Fruit fly (Drosophila melanogaster): Measurements from ENCODE around the gene CG31546.

Gene CG31546

dm6 chr3R:5601044-5601523, 34.3 kb downstream of the CG31546 start, which contains the start of the genes kra and SecS (continued):
- TF ChIP-seq CG32772 (GFP tag; IDR thresholded peaks at IDR 0.05) (no peak), Rx (GFP tag; IDR thresholded peaks at IDR 0.05) (no peak), Xbp1 (GFP tag; optimal IDR thresholded peaks at IDR 0.05) (peak; percentile 79), nerfin-2 (GFP tag; IDR thresholded peaks at IDR 0.05; ENCODE audit: partially characterized antibody) (no peak), CG18262 (tag; optimal IDR thresholded peaks at IDR 0.05) (peak; percentile 27), Meics (GFP tag; optimal IDR thresholded peaks at IDR 0.05) (peak; percentile 53), CG2712 (tag; optimal IDR thresholded peaks at IDR 0.05) (peak; percentile 69), CG9437 (GFP tag; optimal IDR thresholded peaks at IDR 0.05) (peak; percentile 4), hb (GFP tag; IDR thresholded peaks at IDR 0.05; ENCODE audit: partially characterized antibody) (no peak), CG31388 (GFP tag; optimal IDR thresholded peaks at IDR 0.05) (no peak), CG2120 (GFP tag; optimal IDR thresholded peaks at IDR 0.05) (peak; percentile 76), Hr78 (GFP tag; optimal IDR thresholded peaks at IDR 0.05) (no peak), Bgb (GFP tag; IDR thresholded peaks at IDR 0.05; ENCODE audit: partially characterized antibody) (no peak), CG17186 (GFP tag; optimal IDR thresholded peaks at IDR 0.05) (peak; percentile 86), Tbp (GFP tag; optimal IDR thresholded peaks at IDR 0.05) (no peak), CG14710 (tag; optimal IDR thresholded peaks at IDR 0.05) (peak; percentile 86), sr (GFP tag; IDR thresholded peaks at IDR 0.05) (no peak), CG18476 (GFP tag; optimal IDR thresholded peaks at IDR 0.05) (peak; percentile 52), CG4730 (GFP tag; IDR thresholded peaks at IDR 0.05) (no peak), CG15514 (GFP tag; optimal IDR thresholded peaks at IDR 0.05) (peak; percentile 83), eve (GFP tag; optimal IDR thresholded peaks at IDR 0.05) (no peak), CG1603 (tag; optimal IDR thresholded peaks at IDR 0.05) (peak; percentile 86), tup (GFP tag; optimal IDR thresholded peaks at IDR 0.05) (peak; percentile 56), TFAM (GFP tag; optimal IDR thresholded peaks at IDR 0.05) (no peak), Usf (GFP tag; optimal IDR thresholded peaks at IDR 0.05) (no peak), CG11560 (tag; IDR thresholded peaks at IDR 0.05) (no peak), CG12744 (GFP tag; optimal IDR thresholded peaks at IDR 0.05) (peak; percentile 21), HmgD (GFP tag; optimal IDR thresholded peaks at IDR 0.05) (no peak), slbo (GFP tag; IDR thresholded peaks at IDR 0.05) (no peak), Hsf (GFP tag; optimal IDR thresholded peaks at IDR 0.05) (peak; percentile 52), CG9727 (GFP tag; optimal IDR thresholded peaks at IDR 0.05) (peak; percentile 48), CG2889 (GFP tag; IDR thresholded peaks at IDR 0.05) (no peak), lov (optimal IDR thresholded peaks at IDR 0.05) (no peak), lov (GFP tag; IDR thresholded peaks at IDR 0.05) (no peak), abd-A (tag; optimal IDR thresholded peaks at IDR 0.05) (no peak), CG10462 (GFP tag; optimal IDR thresholded peaks at IDR 0.05) (peak; percentile 26), CG17385 (GFP tag; optimal IDR thresholded peaks at IDR 0.05) (peak; percentile 48), lmd (GFP tag; IDR thresholded peaks at IDR 0.05) (no peak), CG13296 (GFP tag; optimal IDR thresholded peaks at IDR 0.05) (peak; percentile 50), otp (GFP tag; IDR thresholded peaks at IDR 0.05) (no peak), nerfin-1 (tag; optimal IDR thresholded peaks at IDR 0.05) (peak; percentile 47), CG5953 (GFP tag; IDR thresholded peaks at IDR 0.05) (no peak), sob (GFP tag; IDR thresholded peaks at IDR 0.05) (no peak), CG13424 (tag; optimal IDR thresholded peaks at IDR 0.05) (peak; percentile 77), seq (GFP tag; IDR thresholded peaks at IDR 0.05) (no peak), CG15073 (GFP tag; optimal IDR thresholded peaks at IDR 0.05) (no peak)
